Worm (Caenorhabditis elegans): ENCODE results near the gene ugt-19.

DNA sequence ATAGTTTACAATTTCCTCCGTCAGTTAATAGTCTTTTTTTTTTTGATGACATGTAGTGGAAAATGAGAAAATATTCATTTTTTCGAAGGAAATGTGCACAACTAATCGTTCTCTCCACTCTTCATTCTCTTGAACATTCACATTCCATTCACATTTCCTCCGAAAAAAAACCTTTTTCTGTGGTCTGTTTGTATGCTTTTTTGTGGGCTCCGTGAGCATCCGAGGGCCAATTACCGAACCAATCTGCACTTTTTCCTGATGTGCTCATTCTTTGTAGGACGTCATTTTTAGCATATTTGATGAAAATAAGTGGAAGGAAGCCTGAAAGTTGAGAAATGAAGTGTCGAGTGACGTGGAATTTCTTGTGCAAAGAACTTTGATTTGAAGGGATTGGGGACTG lies 20.1 kb downstream of the ugt-19 start:
- TF ChIP-seq dao-5 (tag; optimal IDR thresholded peaks at IDR 0.05): no peak
- TF ChIP-seq W03F9.2 (tag; optimal IDR thresholded peaks at IDR 0.05): no peak
- TF ChIP-seq him-1 (tag; optimal IDR thresholded peaks at IDR 0.05): no peak

All from whole organism, L4/young adult.